Fruit fly (Drosophila melanogaster) whole organism, embryonic: ENCODE measurements around the gene RapGAP1.
A peak's percentile ranks its signal among the peaks of the same experiment; 100 is the strongest.

Experiments used
- Atf3 ChIP-seq: fragments of 200-800 bp; sonication (Bioruptor generic); optimal IDR thresholded peaks from 3 replicates; lab custom pipeline; 2016; ENCODE audit warnings: missing biosample characterization, missing genetic modification characterization
- CG10147 ChIP-seq: fragments of 200-800 bp; sonication (Bioruptor generic); optimal IDR thresholded peaks from 2 replicates; lab custom pipeline; 2019; ENCODE audit warnings: missing biosample characterization, mild to moderate bottlenecking, missing genetic modification characterization, moderate library complexity
- CG10209 ChIP-seq: fragments of 200-800 bp; sonication (Bioruptor generic); optimal IDR thresholded peaks from 3 replicates; lab custom pipeline; 2017; ENCODE audit warnings: missing biosample characterization, mild to moderate bottlenecking, missing genetic modification characterization, missing genetic modification reagents
- CG11504 ChIP-seq: fragments of 200-800 bp; sonication (Bioruptor generic); optimal IDR thresholded peaks from 3 replicates; lab custom pipeline; 2019; ENCODE audit warnings: missing biosample characterization, mild to moderate bottlenecking, missing genetic modification characterization, moderate library complexity
- CG12071 ChIP-seq: fragments of 200-800 bp; sonication (Bioruptor generic); optimal IDR thresholded peaks from 3 replicates; lab custom pipeline; 2018; ENCODE audit warnings: missing biosample characterization, mild to moderate bottlenecking, missing genetic modification characterization
- CG12769 ChIP-seq: fragments of 200-800 bp; sonication (Bioruptor generic); optimal IDR thresholded peaks from 2 replicates; lab custom pipeline; 2019; ENCODE audit warnings: missing biosample characterization, mild to moderate bottlenecking, missing genetic modification characterization, moderate library complexity
- CG15601 ChIP-seq: fragments of 200-800 bp; sonication (Bioruptor generic); optimal IDR thresholded peaks from 3 replicates; lab custom pipeline; 2019; ENCODE audit warnings: missing biosample characterization, mild to moderate bottlenecking, missing genetic modification characterization, moderate library complexity
- CG1647 ChIP-seq: fragments of 200-800 bp; sonication (Bioruptor generic); optimal IDR thresholded peaks from 3 replicates; lab custom pipeline; 2016; ENCODE audit warnings: missing biosample characterization, missing genetic modification characterization
- CG16815 ChIP-seq: fragments of 200-800 bp; sonication (Bioruptor generic); optimal IDR thresholded peaks from 3 replicates; lab custom pipeline; 2017; ENCODE audit warnings: missing biosample characterization, mild to moderate bottlenecking, missing genetic modification characterization
- CG17328 ChIP-seq: fragments of 200-800 bp; sonication (Bioruptor generic); IDR thresholded peaks from 2 replicates; pipeline ENCODE4 v1.3.6; 2022; ENCODE audit warnings: missing biosample characterization, missing genetic modification characterization
- CG17359 ChIP-seq: fragments of 200-800 bp; sonication (Bioruptor generic); optimal IDR thresholded peaks from 3 replicates; lab custom pipeline; 2018; ENCODE audit warnings: missing biosample characterization, mild to moderate bottlenecking, missing genetic modification characterization, moderate library complexity
- CG17385 ChIP-seq: fragments of 200-800 bp; sonication (Bioruptor generic); optimal IDR thresholded peaks from 3 replicates; lab custom pipeline; 2018; ENCODE audit warnings: missing biosample characterization, mild to moderate bottlenecking, missing genetic modification characterization
- CG18011 ChIP-seq: fragments of 200-800 bp; sonication (Bioruptor generic); optimal IDR thresholded peaks from 2 replicates; lab custom pipeline; 2017; ENCODE audit warnings: missing biosample characterization, missing genetic modification characterization, mild to moderate bottlenecking, moderate library complexity, missing genotype
- CG34376 ChIP-seq: fragments of 200-800 bp; sonication (Bioruptor generic); optimal IDR thresholded peaks from 2 replicates; lab custom pipeline; 2018; ENCODE audit warnings: missing biosample characterization, mild to moderate bottlenecking, missing genetic modification characterization
- CG3726 ChIP-seq: fragments of 200-800 bp; sonication (Bioruptor generic); IDR thresholded peaks from 3 replicates; pipeline ENCODE4, ENCODE4 v1.3.6; 2022; ENCODE audit warnings: missing biosample characterization, missing genetic modification characterization
- CG6813 ChIP-seq: fragments of 200-800 bp; sonication (Bioruptor generic); optimal IDR thresholded peaks from 2 replicates; lab custom pipeline; 2017; ENCODE audit warnings: missing biosample characterization, missing genetic modification characterization, mild to moderate bottlenecking, moderate library complexity, missing genetic modification reagents
- CG8478 ChIP-seq: fragments of >200 bp; optimal IDR thresholded peaks from 2 replicates; lab custom pipeline; 2018
- CG9437 ChIP-seq: fragments of 200-800 bp; sonication (Bioruptor generic); optimal IDR thresholded peaks from 2 replicates; lab custom pipeline; 2018; ENCODE audit warnings: missing biosample characterization, mild to moderate bottlenecking, missing genetic modification characterization
- CG9727 ChIP-seq: fragments of 200-800 bp; sonication (Bioruptor generic); optimal IDR thresholded peaks from 3 replicates; lab custom pipeline; 2017; ENCODE audit warnings: missing biosample characterization, mild to moderate bottlenecking, missing genetic modification characterization
- Camta ChIP-seq: fragments of 200-800 bp; sonication (Bioruptor generic); optimal IDR thresholded peaks from 2 replicates; lab custom pipeline; 2016; ENCODE audit warnings: missing biosample characterization, missing genetic modification characterization
- CoRest ChIP-seq: fragments of 200-800 bp; sonication (Bioruptor generic); optimal IDR thresholded peaks from 3 replicates; lab custom pipeline; 2018; ENCODE audit warnings: missing biosample characterization, mild to moderate bottlenecking, missing genetic modification characterization, moderate library complexity
- Dfd ChIP-seq, 2 experiments: fragments of >200 bp; optimal IDR thresholded peaks; 2 replicates each; lab custom pipeline; 2017; ENCODE audit warnings: missing biosample characterization in 2 of 2, missing genetic modification characterization in 2 of 2
- E2f2 ChIP-seq: fragments of 200-800 bp; sonication (Bioruptor generic); IDR thresholded peaks from 2 replicates; pipeline ENCODE4 v1.3.6; 2022; ENCODE audit warnings: missing biosample characterization, missing genetic modification characterization
- Eip74EF ChIP-seq, 2 experiments: fragments of 200-800 bp in 1 of 2; fragments of >200 bp in 1 of 2; sonication (Bioruptor generic) in 1 of 2; optimal IDR thresholded peaks; 2 replicates each; lab custom pipeline; 2017 to 2019; ENCODE audit warnings: missing biosample characterization in 2 of 2, missing genetic modification characterization in 2 of 2, mild to moderate bottlenecking in 1 of 2, moderate library complexity in 1 of 2
- Gug ChIP-seq: fragments of 200-800 bp; sonication (Bioruptor generic); IDR thresholded peaks from 4 replicates; pipeline ENCODE4 v1.3.6; 2022; ENCODE audit warnings: missing biosample characterization, missing genetic modification characterization
- Hmr ChIP-seq: fragments of 200-800 bp; sonication (Bioruptor generic); optimal IDR thresholded peaks from 3 replicates; lab custom pipeline; 2017; ENCODE audit warnings: mild to moderate bottlenecking, missing biosample characterization, missing genetic modification reagents, missing genetic modification characterization
- Hr51 ChIP-seq, 2 experiments: fragments of 200-800 bp; sonication (Bioruptor generic); optimal IDR thresholded peaks; 2 replicates in 1 of 2; 3 replicates in 1 of 2; lab custom pipeline; 2016 to 2018; ENCODE audit warnings: missing biosample characterization in 2 of 2, missing genetic modification characterization in 2 of 2, mild to moderate bottlenecking in 1 of 2, moderate library complexity in 1 of 2
- MESR4 ChIP-seq: fragments of 200-800 bp; sonication (Bioruptor generic); optimal IDR thresholded peaks from 2 replicates; lab custom pipeline; 2018; ENCODE audit warnings: missing biosample characterization, mild to moderate bottlenecking, missing genetic modification characterization, moderate library complexity
- NC2α ChIP-seq: fragments of 200-800 bp; sonication (Bioruptor generic); optimal IDR thresholded peaks from 2 replicates; lab custom pipeline; 2016; ENCODE audit warnings: missing biosample characterization, missing genetic modification characterization
- Neu2 ChIP-seq: fragments of 200-800 bp; sonication (Bioruptor generic); optimal IDR thresholded peaks from 3 replicates; lab custom pipeline; 2016; ENCODE audit warnings: missing biosample characterization, missing genetic modification characterization, borderline replicate concordance
- Poxn ChIP-seq: fragments of 200-800 bp; sonication (Bioruptor generic); IDR thresholded peaks from 2 replicates; pipeline ENCODE4 v1.3.6; 2022; ENCODE audit warnings: missing biosample characterization, missing genetic modification characterization
- Spps ChIP-seq: fragments of 200-800 bp; sonication (Bioruptor generic); optimal IDR thresholded peaks from 2 replicates; lab custom pipeline; 2018; ENCODE audit warnings: missing biosample characterization, mild to moderate bottlenecking, missing genetic modification characterization
- Sry-β ChIP-seq: fragments of 200-800 bp; sonication (Bioruptor generic); optimal IDR thresholded peaks from 2 replicates; lab custom pipeline; 2018; ENCODE audit warnings: missing biosample characterization, mild to moderate bottlenecking, missing genetic modification characterization, moderate library complexity
- ab ChIP-seq: fragments of 200-800 bp; sonication (Bioruptor generic); optimal IDR thresholded peaks from 2 replicates; lab custom pipeline; 2016; ENCODE audit warnings: missing biosample characterization, missing genetic modification characterization
- bcd ChIP-seq: fragments of 200-800 bp; sonication (Bioruptor generic); optimal IDR thresholded peaks from 2 replicates; lab custom pipeline; 2017; ENCODE audit warnings: missing biosample characterization, mild to moderate bottlenecking, missing genetic modification characterization
- chinmo ChIP-seq: fragments of 200-800 bp; sonication (Bioruptor generic); IDR thresholded peaks from 4 replicates; pipeline ENCODE4 v1.3.6; 2022; ENCODE audit warnings: missing biosample characterization, missing genetic modification characterization; ENCODE audit not compliant: partially characterized antibody
- chn ChIP-seq: fragments of 200-800 bp; sonication (Bioruptor generic); optimal IDR thresholded peaks from 2 replicates; lab custom pipeline; 2016; ENCODE audit warnings: missing biosample characterization, missing genetic modification characterization
- cwo ChIP-seq: fragments of 200-800 bp; sonication (Bioruptor generic); optimal IDR thresholded peaks from 3 replicates; lab custom pipeline; 2017; ENCODE audit warnings: missing biosample characterization, missing genetic modification characterization, mild to moderate bottlenecking, moderate library complexity, missing genetic modification reagents
- danr ChIP-seq: fragments of 200-800 bp; sonication (Bioruptor generic); IDR thresholded peaks from 2 replicates; pipeline ENCODE4 v1.3.6; 2022; ENCODE audit warnings: missing biosample characterization, missing genetic modification characterization
- dysf ChIP-seq: fragments of 200-800 bp; sonication (Bioruptor generic); IDR thresholded peaks from 3 replicates; pipeline ENCODE4 v1.3.6; 2022; ENCODE audit warnings: missing biosample characterization, missing genetic modification characterization
- eve ChIP-seq, 2 experiments: fragments of >200 bp; optimal IDR thresholded peaks; 2 replicates each; lab custom pipeline; 2017; ENCODE audit warnings: missing biosample characterization in 2 of 2, missing genetic modification characterization in 2 of 2
- eyg ChIP-seq: fragments of 200-800 bp; sonication (Bioruptor generic); optimal IDR thresholded peaks from 3 replicates; lab custom pipeline; 2016; ENCODE audit warnings: missing biosample characterization, missing genetic modification characterization
- gem ChIP-seq: fragments of 200-800 bp; sonication (Bioruptor generic); optimal IDR thresholded peaks from 2 replicates; lab custom pipeline; 2019; ENCODE audit warnings: missing biosample characterization, mild to moderate bottlenecking, missing genetic modification characterization, moderate library complexity
- gro ChIP-seq: fragments of 200-800 bp; sonication (Bioruptor generic); optimal IDR thresholded peaks from 2 replicates; lab custom pipeline; 2016; ENCODE audit warnings: missing biosample characterization, missing genetic modification characterization
- hth ChIP-seq: fragments of >200 bp; optimal IDR thresholded peaks from 2 replicates; lab custom pipeline; 2017; ENCODE audit warnings: inconsistent platforms
- lilli ChIP-seq: fragments of 200-800 bp; sonication (Bioruptor generic); optimal IDR thresholded peaks from 3 replicates; lab custom pipeline; 2016; ENCODE audit warnings: missing biosample characterization, missing genetic modification characterization
- lov ChIP-seq, 2 experiments: fragments of 200-800 bp in 1 of 2; fragments of >200 bp in 1 of 2; sonication (Bioruptor generic) in 1 of 2; IDR thresholded peaks in 1 of 2; optimal IDR thresholded peaks in 1 of 2; 2 replicates in 1 of 2; 3 replicates in 1 of 2; pipeline versions ENCODE4 v1.3.6 to Lab custom; 2017 to 2022; ENCODE audit warnings: missing biosample characterization in 1 of 2, missing genetic modification characterization in 1 of 2
- pho ChIP-seq: fragments of 200-800 bp; sonication (Bioruptor generic); optimal IDR thresholded peaks from 2 replicates; lab custom pipeline; 2016; ENCODE audit warnings: missing biosample characterization, missing genetic modification characterization
- scrt ChIP-seq: fragments of 200-800 bp; sonication (Bioruptor generic); optimal IDR thresholded peaks from 2 replicates; lab custom pipeline; 2018; ENCODE audit warnings: missing biosample characterization, mild to moderate bottlenecking, missing genetic modification characterization, moderate library complexity
- zf30C ChIP-seq: fragments of 200-800 bp; sonication (Bioruptor generic); optimal IDR thresholded peaks from 3 replicates; lab custom pipeline; 2018; ENCODE audit warnings: missing biosample characterization, mild to moderate bottlenecking, missing genetic modification characterization

Gene RapGAP1

dm6 chr2L:7601875-7602274 lies 23.1 kb upstream of the RapGAP1 start (continued):
- TF ChIP-seq dysf (GFP tag; lab: Robert Waterston, UW) = peak; percentile 47; the same call in 1 of the 3 replicates
- no peak for TF ChIP-seq Eip74EF (GFP tag; optimal IDR thresholded peaks at IDR 0.05; lab: Kevin White, UChicago)
- no peak for TF ChIP-seq CG12769 (tag; lab: Kevin White, UChicago)
- no peak for TF ChIP-seq hth (lab: Kevin White, UChicago)
- no peak for TF ChIP-seq danr (GFP tag; lab: Robert Waterston, UW)
- peak; percentile 33 for TF ChIP-seq Hmr
- no peak for TF ChIP-seq CG8478
- peak; percentile 22 for TF ChIP-seq CG9727 (GFP tag; lab: Kevin White, UChicago)
- peak; percentile 13 for TF ChIP-seq zf30C
- TF ChIP-seq chn (GFP tag; lab: Kevin White, UChicago) = no peak
- no peak for TF ChIP-seq CG17359 (tag; lab: Kevin White, UChicago)
- no peak for TF ChIP-seq E2f2 (GFP tag; lab: Robert Waterston, UW)
- TF ChIP-seq CG1647 (GFP tag; lab: Kevin White, UChicago) = no peak
- TF ChIP-seq CG10147 (GFP tag; lab: Kevin White, UChicago) = peak; percentile 46
- TF ChIP-seq CG34376 (GFP tag; lab: Kevin White, UChicago) = no peak
- peak; percentile 42 for TF ChIP-seq cwo (GFP tag; lab: Kevin White, UChicago)
- peak; percentile 9 for TF ChIP-seq CG16815 (GFP tag; lab: Kevin White, UChicago)
- no peak for TF ChIP-seq scrt (GFP tag; lab: Kevin White, UChicago)
- no peak for TF ChIP-seq CG12071 (GFP tag; lab: Kevin White, UChicago)
- no peak for TF ChIP-seq Poxn (GFP tag; lab: Robert Waterston, UW)
- no peak for TF ChIP-seq eyg
- TF ChIP-seq CG11504 (tag; lab: Kevin White, UChicago) = peak; percentile 44
- no peak for TF ChIP-seq CG3726 (GFP tag; lab: Robert Waterston, UW)
- TF ChIP-seq NC2α (GFP tag; lab: Kevin White, UChicago) = no peak
- TF ChIP-seq lilli (GFP tag; lab: Kevin White, UChicago) = peak; percentile 22
- TF ChIP-seq bcd (GFP tag; lab: Kevin White, UChicago) = peak; percentile 4
- peak; percentile 65 for TF ChIP-seq gro
- no peak for TF ChIP-seq Neu2 (GFP tag; lab: Kevin White, UChicago)
- TF ChIP-seq CG17385 = peak; percentile 21
- TF ChIP-seq MESR4 = no peak
- peak; percentile 58 for TF ChIP-seq gem (tag; lab: Kevin White, UChicago)
- TF ChIP-seq eve (GFP tag; optimal IDR thresholded peaks at IDR 0.05; lab: Kevin White, UChicago) = peak in 1 of 2 experiments; percentile 2
- TF ChIP-seq CoRest = peak; percentile 33
- TF ChIP-seq ab (GFP tag; lab: Kevin White, UChicago) = no peak
- TF ChIP-seq CG9437 = no peak
- TF ChIP-seq Hr51 (GFP tag; optimal IDR thresholded peaks at IDR 0.05; lab: Kevin White, UChicago) = peak in 1 of 2 experiments; percentile 20
- TF ChIP-seq CG6813 (GFP tag; lab: Kevin White, UChicago) = no peak
- no peak for TF ChIP-seq lov (optimal IDR thresholded peaks at IDR 0.05; lab: Kevin White, UChicago)
- TF ChIP-seq lov (GFP tag; IDR thresholded peaks at IDR 0.05; lab: Robert Waterston, UW) = no peak
- TF ChIP-seq Spps = no peak
- no peak for TF ChIP-seq Atf3 (GFP tag; lab: Kevin White, UChicago)
- no peak for TF ChIP-seq Sry-β (GFP tag; lab: Kevin White, UChicago)
- no peak for TF ChIP-seq Gug
- no peak for TF ChIP-seq CG18011 (GFP tag; lab: Kevin White, UChicago)
- TF ChIP-seq CG17328 (GFP tag; lab: Robert Waterston, UW) = no peak
- peak; percentile 29 for TF ChIP-seq pho (GFP tag; lab: Kevin White, UChicago)
- 0 out of 4 replicates have a peak, but pooled peaks have one; percentile 6 for TF ChIP-seq chinmo (GFP tag; lab: Robert Waterston, UW)
- no peak for TF ChIP-seq Dfd (GFP tag; optimal IDR thresholded peaks at IDR 0.05; lab: Kevin White, UChicago)
- TF ChIP-seq CG15601 (tag; lab: Kevin White, UChicago) = no peak
- peak; percentile 29 for TF ChIP-seq CG10209 (GFP tag; lab: Kevin White, UChicago)
- no peak for TF ChIP-seq Camta
